Worm (Caenorhabditis elegans) whole organism, L1 larva: ENCODE results near the gene lov-1.

ENCODE experiments used
- C16A3.4 ChIP-seq: fragments of 150-350 bp; optimal IDR thresholded peaks from 2 replicates; lab custom pipeline; 2014; ENCODE audit warnings: missing biosample characterization, missing genetic modification characterization
- ama-1 ChIP-seq: fragments of 150-350 bp; optimal IDR thresholded peaks from 2 replicates; lab custom pipeline; 2014
- blmp-1 ChIP-seq: fragments of 150-350 bp; optimal IDR thresholded peaks from 2 replicates; lab custom pipeline; 2014; ENCODE audit warnings: missing biosample characterization, missing genetic modification characterization
- ceh-82 ChIP-seq, 3 experiments: fragments of 150-350 bp in 1 of 3; sonication (generic microtip) in 2 of 3; optimal IDR thresholded peaks; 2 replicates each; lab custom pipeline; 2014 to 2017; ENCODE audit warnings: missing biosample characterization in 3 of 3, missing genetic modification characterization in 3 of 3
- dpl-1 ChIP-seq, 3 experiments: fragments of 150-350 bp in 2 of 3; sonication (generic microtip) in 1 of 3; optimal IDR thresholded peaks; 2 replicates each; lab custom pipeline; 2014 to 2017; ENCODE audit warnings: missing biosample characterization in 3 of 3, missing genetic modification characterization in 3 of 3, missing genetic modification reagents in 3 of 3
- efl-1 ChIP-seq, 4 experiments: fragments of 150-350 bp; optimal IDR thresholded peaks in 3 of 4; peaks in 1 of 4; 1 replicate in 1 of 4; 2 replicates in 3 of 4; lab custom pipeline; 2014; ENCODE audit warnings: missing biosample characterization in 2 of 4, missing genetic modification characterization in 2 of 4, missing genetic modification reagents in 2 of 4
- egl-27 ChIP-seq, 2 experiments: fragments of 150-350 bp in 1 of 2; sonication (generic microtip); optimal IDR thresholded peaks; 3 replicates each; lab custom pipeline; 2017 to 2018; ENCODE audit warnings: missing biosample characterization in 2 of 2, missing genetic modification characterization in 2 of 2, missing genetic modification reagents in 2 of 2
- elt-2 ChIP-seq: sonication (generic microtip); optimal IDR thresholded peaks from 2 replicates; lab custom pipeline; 2016; ENCODE audit warnings: missing genetic modification characterization, mild to moderate bottlenecking, inconsistent platforms, missing compliant biosample characterization, missing genetic modification reagents
- ets-5 ChIP-seq: fragments of 200-800 bp; sonication (Bioruptor generic); IDR thresholded peaks from 2 replicates; pipeline ENCODE4 v1.3.6; 2022; ENCODE audit warnings: missing genetic modification characterization, missing compliant biosample characterization
- hlh-17 ChIP-seq: fragments of 200-800 bp; sonication (Bioruptor generic); optimal IDR thresholded peaks from 2 replicates; lab custom pipeline; 2018; ENCODE audit warnings: missing genetic modification characterization, mild to moderate bottlenecking, missing compliant biosample characterization, moderate library complexity, borderline replicate concordance
- hpl-2 ChIP-seq: fragments of 150-350 bp; optimal IDR thresholded peaks from 2 replicates; lab custom pipeline; 2014; ENCODE audit warnings: missing biosample characterization, missing genetic modification reagents, missing genetic modification characterization
- jun-1 ChIP-seq: fragments of 150-350 bp; optimal IDR thresholded peaks from 2 replicates; lab custom pipeline; 2014; ENCODE audit warnings: missing biosample characterization, missing genetic modification reagents, missing genetic modification characterization
- lin-14 ChIP-seq: fragments of 200-800 bp; sonication (Bioruptor generic); optimal IDR thresholded peaks from 2 replicates; lab custom pipeline; 2018; ENCODE audit warnings: mild to moderate bottlenecking, missing genetic modification characterization, moderate library complexity, missing compliant biosample characterization
- lin-35 ChIP-seq, 2 experiments: fragments of 150-350 bp; optimal IDR thresholded peaks; 2 replicates each; lab custom pipeline; 2014; ENCODE audit warnings: missing biosample characterization in 2 of 2, missing genetic modification characterization in 2 of 2, missing genetic modification reagents in 2 of 2
- mab-9 ChIP-seq: fragments of 200-800 bp; sonication (Bioruptor generic); IDR thresholded peaks from 2 replicates; pipeline ENCODE4 v1.3.6; 2022; ENCODE audit warnings: missing genetic modification reagents, missing genetic modification characterization, missing compliant biosample characterization
- mep-1 ChIP-seq: fragments of 150-350 bp; optimal IDR thresholded peaks from 2 replicates; lab custom pipeline; 2014; ENCODE audit warnings: missing biosample characterization, missing genetic modification characterization
- nhr-12 ChIP-seq: sonication (generic microtip); optimal IDR thresholded peaks from 2 replicates; lab custom pipeline; 2017; ENCODE audit warnings: missing biosample characterization, missing genetic modification characterization
- nhr-20 ChIP-seq: sonication (generic microtip); optimal IDR thresholded peaks from 2 replicates; lab custom pipeline; 2016; ENCODE audit warnings: mild to moderate bottlenecking, missing genetic modification characterization, missing compliant biosample characterization
- nhr-71 ChIP-seq: sonication (generic microtip); optimal IDR thresholded peaks from 2 replicates; lab custom pipeline; 2016; ENCODE audit warnings: mild to moderate bottlenecking, missing genetic modification characterization, moderate library complexity, missing compliant biosample characterization
- nhr-77 ChIP-seq: fragments of 150-350 bp; optimal IDR thresholded peaks from 2 replicates; lab custom pipeline; 2014; ENCODE audit warnings: missing biosample characterization, missing genetic modification characterization
- nhr-84 ChIP-seq: sonication (generic microtip); optimal IDR thresholded peaks from 2 replicates; lab custom pipeline; 2017; ENCODE audit warnings: missing biosample characterization, missing genetic modification characterization
- snpc-4 ChIP-seq: fragments of 150-350 bp; optimal IDR thresholded peaks from 2 replicates; lab custom pipeline; 2014; ENCODE audit warnings: missing biosample characterization, missing genetic modification characterization
- snu-23 ChIP-seq: sonication (generic microtip); optimal IDR thresholded peaks from 2 replicates; lab custom pipeline; 2016; ENCODE audit warnings: missing genetic modification characterization, missing compliant biosample characterization
- swsn-7 ChIP-seq: sonication (generic microtip); optimal IDR thresholded peaks from 2 replicates; lab custom pipeline; 2016; ENCODE audit warnings: missing genetic modification characterization, missing compliant biosample characterization
- tlp-1 ChIP-seq: fragments of 150-350 bp; optimal IDR thresholded peaks from 2 replicates; lab custom pipeline; 2014; ENCODE audit warnings: missing biosample characterization, missing genetic modification characterization
- unc-62 ChIP-seq: fragments of 150-350 bp; optimal IDR thresholded peaks from 2 replicates; lab custom pipeline; 2014; ENCODE audit warnings: missing biosample characterization, missing genetic modification reagents, missing genetic modification characterization
- xbp-1 ChIP-seq: sonication (generic microtip); optimal IDR thresholded peaks from 2 replicates; lab custom pipeline; 2016; ENCODE audit warnings: missing genetic modification characterization, missing compliant biosample characterization
- ztf-11 ChIP-seq, 2 experiments: sonication (generic microtip); optimal IDR thresholded peaks; 2 replicates each; lab custom pipeline; 2016 to 2017; ENCODE audit warnings: missing genetic modification characterization in 2 of 2, missing biosample characterization in 1 of 2, missing compliant biosample characterization in 1 of 2
- ztf-4 ChIP-seq: fragments of 150-350 bp; optimal IDR thresholded peaks from 2 replicates; lab custom pipeline; 2014; ENCODE audit warnings: missing biosample characterization, missing genetic modification characterization

lov-1 gene

DNA sequence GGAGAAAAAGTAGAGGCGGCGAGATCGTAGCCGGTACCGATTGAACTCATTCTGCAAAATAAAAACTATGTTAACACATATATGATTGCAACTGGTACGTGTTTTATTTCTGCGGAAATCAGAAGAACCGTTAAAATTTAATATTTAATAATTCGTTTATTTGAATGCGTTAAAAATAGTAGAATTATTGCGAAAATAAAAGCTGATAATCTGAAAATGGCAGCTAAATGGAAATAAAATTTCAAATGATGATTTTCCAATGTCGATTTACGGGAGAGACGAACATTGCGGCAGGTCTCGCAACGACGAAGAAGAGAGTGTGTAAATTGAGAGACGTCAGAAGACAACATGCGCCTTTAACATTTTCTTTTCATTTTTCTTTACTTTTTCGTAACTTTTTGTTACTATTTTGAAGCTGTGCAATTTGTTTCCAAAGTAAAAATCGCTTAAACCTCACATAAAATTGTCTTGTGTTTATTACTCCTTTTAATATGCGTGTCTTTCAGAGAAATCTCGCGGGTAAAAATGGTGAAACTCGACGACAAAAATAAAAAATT is 21.7 kb downstream of the lov-1 start, which contains the start of the genes pas-7 and puf-12 (continued):
- TF ChIP-seq lin-14 (GFP tag; lab: Kevin White, UChicago) (peak; percentile 37), C16A3.4 (peak; percentile 48)

ce11 chrII:10099072-10099471 is 22.6 kb downstream of the lov-1 start:
- TF ChIP-seq jun-1 (tag; lab: Kevin White, UChicago): no peak
- TF ChIP-seq xbp-1 (tag; lab: Kevin White, UChicago): no peak
- TF ChIP-seq ets-5 (GFP tag; lab: Robert Waterston, UW): no peak
- TF ChIP-seq nhr-12 (tag; lab: Kevin White, UChicago): no peak
- no peak for TF ChIP-seq ama-1 (lab: Kevin White, UChicago)
- TF ChIP-seq ztf-11 (tag; optimal IDR thresholded peaks at IDR 0.05; lab: Kevin White, UChicago): no peak
- no peak for TF ChIP-seq mep-1 (tag; lab: Kevin White, UChicago)
- TF ChIP-seq hpl-2 (GFP tag; lab: Kevin White, UChicago): no peak
- no peak for TF ChIP-seq egl-27 (tag; optimal IDR thresholded peaks at IDR 0.05; lab: Kevin White, UChicago)
- no peak for TF ChIP-seq snpc-4 (tag; lab: Kevin White, UChicago)
- TF ChIP-seq nhr-84 (tag; lab: Kevin White, UChicago): no peak
- TF ChIP-seq swsn-7 (tag; lab: Kevin White, UChicago): no peak
- no peak for TF ChIP-seq ztf-4 (tag; lab: Kevin White, UChicago)

DNA sequence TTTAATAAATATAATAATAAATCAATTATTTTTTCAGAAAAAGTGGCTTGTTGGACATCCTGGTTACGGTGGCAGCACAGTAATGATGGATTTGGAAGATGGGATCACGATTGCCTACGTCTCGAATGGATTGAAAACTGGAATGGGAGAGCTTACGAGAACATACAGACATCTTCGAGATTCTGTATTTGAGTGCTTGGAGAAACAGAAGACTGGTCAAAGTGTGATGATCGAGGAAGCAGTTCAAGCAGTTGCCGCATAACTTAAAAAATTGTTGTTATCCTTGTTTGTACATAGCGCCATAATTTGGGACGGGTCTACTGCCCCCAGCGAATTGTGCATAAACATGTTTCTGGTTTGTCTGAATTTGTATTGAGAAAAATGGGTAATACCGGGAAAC is 23.2 kb downstream of the lov-1 start:
- no peak for TF ChIP-seq hlh-17 (GFP tag; lab: Kevin White, UChicago)
- TF ChIP-seq ceh-82 (tag; optimal IDR thresholded peaks at IDR 0.05; lab: Kevin White, UChicago): no peak
- TF ChIP-seq nhr-71 (tag; lab: Kevin White, UChicago): no peak
- TF ChIP-seq nhr-77 (tag; lab: Kevin White, UChicago): no peak

DNA sequence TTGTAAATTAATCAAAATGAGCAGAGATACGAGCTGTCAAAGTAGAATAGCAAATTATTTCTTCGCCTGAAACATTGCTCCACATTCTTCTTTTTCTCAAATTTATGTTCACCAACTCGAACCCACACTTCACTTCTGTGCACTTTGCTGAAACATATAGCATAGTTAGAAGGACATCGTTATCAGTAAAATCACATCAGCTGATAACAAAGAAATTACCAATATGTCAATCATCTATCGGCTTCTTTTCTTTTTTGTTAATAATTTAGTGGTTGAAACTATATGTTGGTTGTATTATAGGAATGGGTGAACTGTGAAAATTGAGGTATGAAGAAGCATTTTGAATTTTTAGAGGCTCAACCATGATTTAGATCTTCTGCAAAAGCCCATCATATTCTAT is 26.4 kb downstream of the lov-1 start:
- TF ChIP-seq elt-2 (tag; lab: Kevin White, UChicago) (peak; percentile 6), tlp-1 (tag; lab: Kevin White, UChicago) (peak; percentile 23), nhr-20 (tag; lab: Kevin White, UChicago) (no peak)

- TF ChIP-seq blmp-1 (peak; percentile 36), elt-2 (tag; lab: Kevin White, UChicago) (peak; percentile 57), efl-1 (optimal IDR thresholded peaks at IDR 0.05; lab: Kevin White, UChicago) (no peak), efl-1 (GFP tag; optimal IDR thresholded peaks at IDR 0.05 in 1 of 2; lab: Kevin White, UChicago) (peak in 1 of 2 experiments; percentile 87), ama-1 (lab: Kevin White, UChicago) (no peak)
These were observed 27.3 kb downstream of the lov-1 start, which contains the start of gene lact-2 for ce11 chrII:10094190-10094923. TSS of gene lact-2 (plus strand) at chrII:10094873.

- no peak for TF ChIP-seq efl-1 (optimal IDR thresholded peaks at IDR 0.05; lab: Kevin White, UChicago)
- peak in 1 of 2 experiments; percentile 79 for TF ChIP-seq efl-1 (GFP tag; optimal IDR thresholded peaks at IDR 0.05 in 1 of 2; lab: Kevin White, UChicago)
- no peak for TF ChIP-seq lin-35 (GFP tag; optimal IDR thresholded peaks at IDR 0.05; lab: Kevin White, UChicago)
These were observed 28.5 kb downstream of the lov-1 start for ce11 chrII:10093120-10093519.

DNA sequence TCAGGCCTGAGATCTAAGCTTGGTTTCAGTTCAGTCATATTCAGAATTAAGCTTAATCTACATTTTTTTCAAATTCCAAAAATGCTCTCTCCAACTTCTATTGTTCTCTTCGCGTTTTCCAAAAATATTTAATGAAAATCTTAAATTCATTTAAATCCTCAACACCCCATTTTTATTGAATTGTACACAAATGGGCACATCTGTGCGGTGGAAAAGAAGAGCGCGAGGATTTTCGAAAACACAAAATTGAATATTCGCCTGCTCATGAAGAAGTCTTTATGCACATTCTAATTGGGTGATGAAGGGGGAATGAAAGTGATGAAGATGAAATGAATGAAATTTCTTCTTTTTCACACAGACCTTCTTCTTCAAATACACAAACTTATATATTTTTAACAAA is 37.1 kb downstream of the lov-1 start:
- TF ChIP-seq dpl-1 (GFP tag; optimal IDR thresholded peaks at IDR 0.05; lab: Kevin White, UChicago) (no peak), mab-9 (no peak), unc-62 (GFP tag; lab: Kevin White, UChicago) (no peak), snu-23 (GFP tag; lab: Kevin White, UChicago) (no peak)
